Worm (Caenorhabditis elegans) whole organism, L3 larva: ENCODE measurements around the gene C07A4.2.

Experiments
- mdl-1 ChIP-seq: fragments of 150-350 bp; optimal IDR thresholded peaks from 2 replicates; lab custom pipeline; 2014; ENCODE audit warnings: missing biosample characterization, missing genetic modification characterization
- nhr-237 ChIP-seq: fragments of 150-350 bp; optimal IDR thresholded peaks from 2 replicates; lab custom pipeline; 2014; ENCODE audit warnings: missing biosample characterization, missing genetic modification characterization
- snpc-4 ChIP-seq: fragments of 150-350 bp; optimal IDR thresholded peaks from 2 replicates; lab custom pipeline; 2014; ENCODE audit warnings: missing biosample characterization, missing genetic modification characterization

- TF ChIP-seq mdl-1 (tag; lab: Kevin White, UChicago) (no peak), nhr-237 (tag; lab: Kevin White, UChicago) (no peak), snpc-4 (no peak)
Measured at ce11 chrX:10163212-10163611, 8.8 kb upstream of the C07A4.2 start.
